Worm (Caenorhabditis elegans) whole organism, early embryonic: ENCODE measurements around the gene srg-5.

Experiments
- ama-1 ChIP-seq: fragments of 150-350 bp; optimal IDR thresholded peaks from 2 replicates; lab custom pipeline; 2014
- ets-7 ChIP-seq: sonication (generic microtip); optimal IDR thresholded peaks from 2 replicates; lab custom pipeline; 2016; ENCODE audit warnings: missing genotype, missing genetic modification characterization, missing compliant biosample characterization
- flt-1 ChIP-seq: fragments of 200-800 bp; sonication (Bioruptor generic); IDR thresholded peaks from 2 replicates; pipeline ENCODE4 v1.3.6; 2022; ENCODE audit warnings: missing genetic modification characterization, missing compliant biosample characterization
- pes-1 ChIP-seq: fragments of 200-800 bp; sonication (Bioruptor generic); IDR thresholded peaks from 2 replicates; pipeline ENCODE4 v1.3.6; 2022; ENCODE audit warnings: missing genetic modification reagents, missing genetic modification characterization, missing compliant biosample characterization
- sea-1 ChIP-seq: fragments of 200-800 bp; sonication (Bioruptor generic); conservative IDR thresholded peaks from 2 replicates; pipeline ENCODE4 v1.3.6; 2022; ENCODE audit warnings: missing genetic modification characterization, missing compliant biosample characterization
- tbx-11 ChIP-seq: fragments of 200-800 bp; sonication (Bioruptor generic); IDR thresholded peaks from 2 replicates; pipeline ENCODE4 v1.3.6; 2022; ENCODE audit warnings: missing genetic modification characterization, missing compliant biosample characterization
- tra-4 ChIP-seq: sonication (generic microtip); optimal IDR thresholded peaks from 2 replicates; lab custom pipeline; 2017; ENCODE audit warnings: missing genetic modification characterization, missing compliant biosample characterization

DNA sequence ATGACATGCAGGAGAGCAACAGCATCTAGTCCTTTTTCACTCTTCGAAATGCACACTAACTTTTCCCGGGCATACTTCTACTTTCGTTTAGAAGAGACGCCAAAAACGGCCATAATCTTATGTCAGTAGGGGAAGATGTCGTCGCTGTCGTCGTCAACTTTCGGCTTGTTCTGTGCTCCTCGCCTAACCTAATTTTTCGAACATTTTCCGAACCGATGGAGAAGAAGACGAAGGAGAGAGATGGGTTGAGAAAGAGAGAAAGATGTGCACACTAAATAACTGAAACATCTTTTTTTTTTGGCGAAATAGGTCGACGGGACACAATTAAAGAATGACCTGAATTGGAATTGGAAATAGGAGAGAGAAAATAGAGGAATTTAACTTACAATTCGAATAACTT is 46.0 kb upstream of the srg-5 start:
- no peak for TF ChIP-seq ama-1 (lab: Kevin White, UChicago)
- no peak for TF ChIP-seq flt-1 (GFP tag; lab: Robert Waterston, UW)
- no peak for TF ChIP-seq tra-4 (tag; lab: Kevin White, UChicago)
- no peak for TF ChIP-seq pes-1 (GFP tag; lab: Robert Waterston, UW)
- no peak for TF ChIP-seq ets-7
- no peak for TF ChIP-seq sea-1 (GFP tag; lab: Robert Waterston, UW)
- TF ChIP-seq tbx-11 (GFP tag; lab: Robert Waterston, UW), result no peak
